Worm (Caenorhabditis elegans) whole organism, L1 larva: Measurements from ENCODE around the gene C16C10.8.

Experiments
- ama-1 ChIP-seq: fragments of 150-350 bp; optimal IDR thresholded peaks from 2 replicates; lab custom pipeline; 2014
- egl-13 ChIP-seq: sonication (generic microtip); optimal IDR thresholded peaks from 2 replicates; lab custom pipeline; 2016; ENCODE audit warnings: missing genotype, missing genetic modification reagents, missing genetic modification characterization, missing compliant biosample characterization
- fkh-10 ChIP-seq: sonication (generic microtip); optimal IDR thresholded peaks from 2 replicates; lab custom pipeline; 2017; ENCODE audit warnings: missing biosample characterization, missing genetic modification reagents, missing genetic modification characterization
- nhr-11 ChIP-seq: fragments of 150-350 bp; optimal IDR thresholded peaks from 2 replicates; lab custom pipeline; 2014; ENCODE audit warnings: missing biosample characterization, missing genetic modification characterization
- unc-130 ChIP-seq: fragments of 150-350 bp; optimal IDR thresholded peaks from 2 replicates; lab custom pipeline; 2017; ENCODE audit warnings: missing biosample characterization, missing genetic modification characterization, inconsistent platforms
- unc-30 ChIP-seq: sonication (generic microtip); optimal IDR thresholded peaks from 2 replicates; lab custom pipeline; 2017; ENCODE audit warnings: missing biosample characterization, missing genetic modification characterization
- unc-62 ChIP-seq: fragments of 150-350 bp; optimal IDR thresholded peaks from 2 replicates; lab custom pipeline; 2014; ENCODE audit warnings: missing biosample characterization, missing genetic modification reagents, missing genetic modification characterization
- zag-1 ChIP-seq: fragments of 150-350 bp; optimal IDR thresholded peaks from 2 replicates; lab custom pipeline; 2014; ENCODE audit warnings: missing biosample characterization, missing genetic modification characterization

DNA sequence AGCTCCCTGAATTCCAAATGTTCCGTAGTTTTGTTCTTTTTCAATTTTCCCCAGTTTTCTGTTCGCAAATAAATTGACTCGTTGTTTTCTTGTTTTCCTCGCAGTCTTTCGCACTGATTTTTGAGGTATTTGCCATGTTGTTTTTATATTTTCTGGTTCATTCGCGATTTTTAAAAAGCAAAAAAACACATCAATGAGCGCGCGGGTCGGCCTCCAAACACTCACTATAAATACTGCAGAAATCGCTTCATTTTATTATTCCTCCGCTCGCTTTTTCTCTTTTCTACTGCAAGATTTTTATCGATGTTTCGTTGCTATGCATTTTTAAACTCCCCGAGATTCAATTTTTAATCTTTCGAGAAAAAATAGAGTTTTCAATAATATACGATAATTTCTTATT is 11.1 kb downstream of the C16C10.8 start:
- TF ChIP-seq unc-62 (GFP tag; lab: Kevin White, UChicago) (no peak), fkh-10 (GFP tag; lab: Kevin White, UChicago) (no peak), ama-1 (lab: Kevin White, UChicago) (peak; percentile 4), egl-13 (no peak), unc-130 (tag; lab: Kevin White, UChicago) (no peak), unc-30 (no peak), zag-1 (tag; lab: Kevin White, UChicago) (no peak), nhr-11 (tag; lab: Kevin White, UChicago) (no peak)
